Worm (Caenorhabditis elegans): Measurements from ENCODE around the gene F07G6.5.

- TF ChIP-seq nhr-20 (tag; optimal IDR thresholded peaks at IDR 0.05) (no peak), hlh-17 (GFP tag; optimal IDR thresholded peaks at IDR 0.05; ENCODE audit: borderline replicate concordance) (no peak), alr-1 (tag; optimal IDR thresholded peaks at IDR 0.05; ENCODE audit: borderline replicate concordance) (no peak)
Observed at ce11 chrX:1712538-1712937, 6.1 kb upstream of the F07G6.5 start, which contains the start of gene fbxa-52.
